Fruit fly (Drosophila melanogaster) whole organism, adult: ENCODE results near the gene CG14696.

Experiments used
- CG12768 ChIP-seq: fragments of 200-800 bp; sonication (Bioruptor generic); optimal IDR thresholded peaks from 2 replicates; lab custom pipeline; 2017; ENCODE audit warnings: missing biosample characterization, missing genetic modification characterization, mild to moderate bottlenecking, moderate library complexity, missing genetic modification reagents
- CG14711 ChIP-seq: fragments of 200-800 bp; sonication (Bioruptor generic); optimal IDR thresholded peaks from 2 replicates; lab custom pipeline; 2018; ENCODE audit warnings: missing biosample characterization, mild to moderate bottlenecking, missing genetic modification characterization, moderate library complexity
- CG33017 ChIP-seq: fragments of 200-800 bp; sonication (Bioruptor generic); optimal IDR thresholded peaks from 2 replicates; lab custom pipeline; 2018; ENCODE audit warnings: missing biosample characterization, mild to moderate bottlenecking, missing genetic modification characterization, moderate library complexity
- CG7101 ChIP-seq: fragments of 200-800 bp; sonication (Bioruptor generic); optimal IDR thresholded peaks from 2 replicates; lab custom pipeline; 2018; ENCODE audit warnings: missing biosample characterization, mild to moderate bottlenecking, missing genetic modification characterization, moderate library complexity
- Clk ChIP-seq: fragments of 200-800 bp; sonication (Bioruptor generic); optimal IDR thresholded peaks from 2 replicates; lab custom pipeline; 2017; ENCODE audit warnings: missing biosample characterization, missing genetic modification characterization
- Crg-1 ChIP-seq: fragments of 200-800 bp; sonication (Bioruptor generic); optimal IDR thresholded peaks from 2 replicates; lab custom pipeline; 2016; ENCODE audit warnings: missing biosample characterization, missing genetic modification characterization
- Hr96 ChIP-seq: fragments of 200-800 bp; sonication (Bioruptor generic); optimal IDR thresholded peaks from 2 replicates; lab custom pipeline; 2016; ENCODE audit warnings: missing biosample characterization, missing genetic modification characterization
- bab1 ChIP-seq: fragments of 200-800 bp; sonication (Bioruptor generic); optimal IDR thresholded peaks from 3 replicates; lab custom pipeline; 2019; ENCODE audit warnings: missing biosample characterization, mild to moderate bottlenecking, missing genetic modification characterization, moderate library complexity
- cic ChIP-seq: fragments of 200-800 bp; sonication (Bioruptor generic); optimal IDR thresholded peaks from 2 replicates; lab custom pipeline; 2017; ENCODE audit warnings: missing biosample characterization, mild to moderate bottlenecking, missing genetic modification characterization, moderate library complexity
- cnc ChIP-seq, 2 experiments: fragments of >200 bp; optimal IDR thresholded peaks; 2 replicates each; lab custom pipeline; 2017
- kay ChIP-seq: fragments of 200-800 bp; sonication (Bioruptor generic); peaks from one replicate; lab custom pipeline; 2016; ENCODE audit warnings: missing biosample characterization, missing genetic modification characterization, borderline replicate concordance
- tj ChIP-seq: fragments of 200-800 bp; sonication (Bioruptor generic); optimal IDR thresholded peaks from 3 replicates; lab custom pipeline; 2017; ENCODE audit warnings: missing biosample characterization, mild to moderate bottlenecking, missing genetic modification characterization, moderate library complexity

DNA sequence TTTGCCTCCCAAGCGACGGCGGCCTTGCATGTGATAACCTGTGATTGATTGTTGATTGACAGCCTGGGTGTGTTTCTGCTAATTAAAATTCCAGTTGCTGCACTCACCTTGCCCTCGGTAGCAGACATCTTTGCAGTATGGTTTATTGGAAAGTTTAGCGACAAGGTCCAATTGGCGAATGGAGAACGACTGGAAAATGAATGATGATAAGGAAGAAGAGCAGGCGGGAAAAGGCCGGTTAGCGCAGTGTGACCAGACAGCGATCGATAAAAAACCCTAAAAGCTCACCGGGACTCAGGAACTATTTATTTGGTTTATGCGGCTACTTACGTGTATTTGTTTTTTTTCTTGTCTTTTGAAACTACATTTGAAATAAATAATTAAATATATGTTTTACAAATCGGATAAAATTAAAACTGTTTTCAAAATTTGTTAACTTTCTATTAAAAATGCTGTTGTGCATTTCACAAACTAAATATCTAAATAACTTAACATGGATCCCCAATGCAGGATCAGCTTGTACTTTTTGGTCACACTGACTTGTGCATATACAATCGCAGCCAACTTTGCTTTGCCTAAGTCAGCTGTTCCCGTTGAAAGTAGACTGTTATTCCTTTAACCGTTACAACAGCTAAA, 12.5 kb downstream of the CG14696 start, which contains the start of gene Fdh:
- TF ChIP-seq cic (GFP tag; lab: Kevin White, UChicago) (peak; percentile 8), Clk (no peak), Hr96 (no peak), CG7101 (tag; lab: Kevin White, UChicago) (peak; percentile 69), cnc (optimal IDR thresholded peaks at IDR 0.05; lab: Kevin White, UChicago) (peak in 1 of 2 experiments; percentile 52), kay (peak; percentile 82), CG14711 (tag; lab: Kevin White, UChicago) (peak; percentile 77), bab1 (GFP tag; lab: Kevin White, UChicago) (peak; percentile 58), Crg-1 (peak; percentile 6), tj (GFP tag; lab: Kevin White, UChicago) (peak; percentile 28), CG12768 (GFP tag; lab: Kevin White, UChicago) (peak; percentile 62), CG33017 (tag; lab: Kevin White, UChicago) (peak; percentile 72)
